Worm (Caenorhabditis elegans): Measurements from ENCODE around the gene smrc-1.

ce11 chrIII:6415306-6415973 lies 24.7 kb downstream of the smrc-1 start, which contains the start of gene nas-4:
- no peak for TF ChIP-seq fkh-6 (tag; optimal IDR thresholded peaks at IDR 0.05)
- TF ChIP-seq elt-2 (tag; optimal IDR thresholded peaks at IDR 0.05) = no peak
- TF ChIP-seq pag-3 (tag; optimal IDR thresholded peaks at IDR 0.05; ENCODE audit: borderline replicate concordance) = no peak
- TF ChIP-seq nhr-232 (tag; optimal IDR thresholded peaks at IDR 0.05) = no peak
- TF ChIP-seq tbx-7 (tag; optimal IDR thresholded peaks at IDR 0.05) = no peak
- no peak for TF ChIP-seq elt-4 (tag; optimal IDR thresholded peaks at IDR 0.05)
- no peak for TF ChIP-seq ets-4 (tag; optimal IDR thresholded peaks at IDR 0.05)

All from whole organism, late embryonic.